Worm (Caenorhabditis elegans) whole organism, early embryonic: ENCODE data around the gene tbcc-1.

Experiments
- B0310.2 ChIP-seq: sonication (generic microtip); optimal IDR thresholded peaks from 2 replicates; lab custom pipeline; 2016; ENCODE audit warnings: mild to moderate bottlenecking, missing genetic modification characterization, missing compliant biosample characterization
- F13C5.2 ChIP-seq: sonication (generic microtip); optimal IDR thresholded peaks from 2 replicates; lab custom pipeline; 2017; ENCODE audit warnings: mild to moderate bottlenecking, missing genetic modification characterization, inconsistent platforms, missing compliant biosample characterization
- ama-1 ChIP-seq: fragments of 150-350 bp; optimal IDR thresholded peaks from 2 replicates; lab custom pipeline; 2014
- flt-1 ChIP-seq: fragments of 200-800 bp; sonication (Bioruptor generic); IDR thresholded peaks from 2 replicates; pipeline ENCODE4 v1.3.6; 2022; ENCODE audit warnings: missing genetic modification characterization, missing compliant biosample characterization
- hmg-4 ChIP-seq: fragments of 200-800 bp; sonication (Bioruptor generic); optimal IDR thresholded peaks from 2 replicates; lab custom pipeline; 2018; ENCODE audit warnings: mild to moderate bottlenecking, missing genetic modification characterization, missing compliant biosample characterization
- hnd-1 ChIP-seq: sonication (generic microtip); optimal IDR thresholded peaks from 2 replicates; lab custom pipeline; 2016; ENCODE audit warnings: missing genetic modification characterization, missing compliant biosample characterization
- pes-1 ChIP-seq: fragments of 200-800 bp; sonication (Bioruptor generic); IDR thresholded peaks from 2 replicates; pipeline ENCODE4 v1.3.6; 2022; ENCODE audit warnings: missing genetic modification reagents, missing genetic modification characterization, missing compliant biosample characterization
- scrt-1 ChIP-seq: fragments of 200-800 bp; sonication (Bioruptor generic); IDR thresholded peaks from 2 replicates; pipeline ENCODE4 v1.3.6; 2022; ENCODE audit warnings: missing genetic modification characterization, missing compliant biosample characterization
- tbx-37 ChIP-seq: fragments of 200-800 bp; sonication (Bioruptor generic); conservative IDR thresholded peaks from 2 replicates; pipeline ENCODE4 v1.3.6; 2022; ENCODE audit warnings: missing genetic modification reagents, missing genetic modification characterization, missing compliant biosample characterization
- tra-4 ChIP-seq: sonication (generic microtip); optimal IDR thresholded peaks from 2 replicates; lab custom pipeline; 2017; ENCODE audit warnings: missing genetic modification characterization, missing compliant biosample characterization

- TF ChIP-seq ama-1 (lab: Kevin White, UChicago) (no peak), F13C5.2 (tag; lab: Kevin White, UChicago) (no peak), scrt-1 (GFP tag; lab: Robert Waterston, UW) (no peak), flt-1 (GFP tag; lab: Robert Waterston, UW) (no peak), pes-1 (GFP tag; lab: Robert Waterston, UW) (no peak), hmg-4 (no peak), tra-4 (no peak), B0310.2 (tag; lab: Kevin White, UChicago) (no peak), tbx-37 (GFP tag; lab: Robert Waterston, UW) (no peak), hnd-1 (tag; lab: Kevin White, UChicago) (no peak)
These were observed 28.9 kb upstream of the tbcc-1 start for ce11 chrIII:2759308-2759707.
